Worm (Caenorhabditis elegans) whole organism, L4/young adult: ENCODE results near the gene srlf-15.

ENCODE experiments used
- W03F9.2 ChIP-seq: fragments of 150-350 bp; optimal IDR thresholded peaks from 2 replicates; lab custom pipeline; 2014; ENCODE audit warnings: missing biosample characterization, missing genetic modification characterization
- dao-5 ChIP-seq: sonication (generic microtip); optimal IDR thresholded peaks from 2 replicates; lab custom pipeline; 2016; ENCODE audit warnings: missing genotype, missing genetic modification characterization, moderate library complexity, missing compliant biosample characterization
- him-1 ChIP-seq: sonication (generic microtip); optimal IDR thresholded peaks from 2 replicates; lab custom pipeline; 2016; ENCODE audit warnings: missing genotype, missing genetic modification reagents, missing genetic modification characterization, missing compliant biosample characterization

ce11 chrII:10995600-10995999, 40.3 kb upstream of the srlf-15 start:
- TF ChIP-seq dao-5 (tag; lab: Kevin White, UChicago) (no peak), W03F9.2 (no peak), him-1 (tag; lab: Kevin White, UChicago) (no peak)
